In the genomic region with DNA sequence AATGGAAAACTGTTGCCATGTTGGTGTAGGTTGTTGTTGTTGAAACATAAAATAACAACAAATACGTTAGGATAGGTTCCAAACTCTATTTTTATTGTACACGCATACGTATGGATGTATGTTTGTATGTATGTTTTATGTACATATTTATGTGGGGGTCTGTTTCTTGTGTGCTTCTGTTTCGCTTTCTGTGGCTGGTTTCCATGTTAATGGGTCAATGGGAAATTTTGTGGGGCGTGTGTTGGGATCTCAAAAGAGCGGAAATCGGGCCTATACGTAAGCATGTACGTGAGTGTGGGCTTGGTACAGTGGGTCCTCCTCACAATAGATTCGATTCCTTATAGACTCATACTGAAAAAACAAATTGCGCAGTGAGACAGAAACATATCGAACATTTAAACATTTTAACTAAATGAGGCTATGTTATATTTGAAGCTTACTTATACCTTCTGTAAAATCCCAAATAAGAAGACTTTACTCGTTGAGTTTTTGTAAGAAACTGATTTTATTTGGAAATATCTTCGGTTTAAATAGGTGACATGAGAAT, we compare ENCODE assay signal across 2 fruit fly cellular contexts.
A peak's percentile ranks its signal among the peaks of the same experiment; 100 is the strongest.
TF ChIP-seq lines count a peak whose summit lies in the region.

No protein-coding gene starts in this region.

- TF ChIP-seq CTCF in whole organism, embryonic (GFP tag; optimal IDR thresholded peaks at IDR 0.05; lab: Kevin White, UChicago), result no peak

TF ChIP-seq in whole organism, embryonic, 481 proteins besides CTCF, POLR2A, EP300 and RAD21:
- 0 out of 2 replicates have a peak, but pooled peaks have one; percentile 2 for TF ChIP-seq CG16779 (GFP tag; IDR thresholded peaks at IDR 0.05; lab: Robert Waterston, UW)
- no peak for TF ChIP-seq btn (GFP tag; optimal IDR thresholded peaks at IDR 0.05; lab: Kevin White, UChicago)
- TF ChIP-seq Hmr (GFP tag; optimal IDR thresholded peaks at IDR 0.05; lab: Kevin White, UChicago), result no peak
- peak; percentile 40; the same call in 1 of the 3 replicates for TF ChIP-seq sr (GFP tag; IDR thresholded peaks at IDR 0.05; lab: Robert Waterston, UW)
- 0 out of 2 replicates have a peak, but pooled peaks have one; percentile 11 for TF ChIP-seq slbo (GFP tag; IDR thresholded peaks at IDR 0.05; lab: Robert Waterston, UW)
- peak; percentile 9; the same call in 1 of the 3 replicates for TF ChIP-seq ken (GFP tag; IDR thresholded peaks at IDR 0.05; lab: Robert Waterston, UW)
- TF ChIP-seq abd-A (tag; optimal IDR thresholded peaks at IDR 0.05; lab: Kevin White, UChicago), result peak; percentile 75
- TF ChIP-seq CG6813 (GFP tag; optimal IDR thresholded peaks at IDR 0.05; lab: Kevin White, UChicago), result peak; percentile 39
- TF ChIP-seq CG11247 (GFP tag; IDR thresholded peaks at IDR 0.05; lab: Robert Waterston, UW), result peak; percentile 27; the same call in 1 of the 2 replicates
- TF ChIP-seq ATbp (GFP tag; optimal IDR thresholded peaks at IDR 0.05; lab: Kevin White, UChicago), result peak; percentile 45
- 0 out of 3 replicates have a peak, but pooled peaks have one; percentile 15 for TF ChIP-seq row (GFP tag; IDR thresholded peaks at IDR 0.05; lab: Robert Waterston, UW)
- TF ChIP-seq CG8290 (GFP tag; optimal IDR thresholded peaks at IDR 0.05; lab: Kevin White, UChicago), result no peak
- peak in 1 of 2 experiments; percentile 51 for TF ChIP-seq CG8290 (tag; optimal IDR thresholded peaks at IDR 0.05; lab: Kevin White, UChicago)
- TF ChIP-seq sug (tag; optimal IDR thresholded peaks at IDR 0.05; lab: Kevin White, UChicago), result peak; percentile 18
- no peak for TF ChIP-seq insv (GFP tag; optimal IDR thresholded peaks at IDR 0.05; lab: Kevin White, UChicago)
- TF ChIP-seq CG11504 (tag; optimal IDR thresholded peaks at IDR 0.05; lab: Kevin White, UChicago), result no peak
- peak; percentile 7; the same call in 1 of the 2 replicates for TF ChIP-seq ttk (GFP tag; IDR thresholded peaks at IDR 0.05; lab: Robert Waterston, UW)
- TF ChIP-seq ase (GFP tag; IDR thresholded peaks at IDR 0.05; lab: Robert Waterston, UW), result peak; percentile 15; the same call in 1 of the 3 replicates
- TF ChIP-seq H2.0 (GFP tag; IDR thresholded peaks at IDR 0.05; lab: Robert Waterston, UW), result peak; percentile 10; the same call in 1 of the 2 replicates
- TF ChIP-seq CG9727 (GFP tag; optimal IDR thresholded peaks at IDR 0.05; lab: Kevin White, UChicago), result no peak
- TF ChIP-seq CG17912 (GFP tag; optimal IDR thresholded peaks at IDR 0.05; lab: Kevin White, UChicago), result peak; percentile 3
- peak; percentile 23 for TF ChIP-seq CG13894 (tag; optimal IDR thresholded peaks at IDR 0.05; lab: Kevin White, UChicago)
- TF ChIP-seq grn (GFP tag; optimal IDR thresholded peaks at IDR 0.05; lab: Kevin White, UChicago), result peak; percentile 21
- TF ChIP-seq Ptx1 (GFP tag; IDR thresholded peaks at IDR 0.05; lab: Robert Waterston, UW), result 0 out of 2 replicates have a peak, but pooled peaks have one; percentile 4
- 0 out of 2 replicates have a peak, but pooled peaks have one; percentile 5 for TF ChIP-seq HLH3B (GFP tag; IDR thresholded peaks at IDR 0.05; lab: Robert Waterston, UW)
- TF ChIP-seq CG15514 (GFP tag; optimal IDR thresholded peaks at IDR 0.05; lab: Kevin White, UChicago), result peak; percentile 4
- TF ChIP-seq CG1024 (GFP tag; IDR thresholded peaks at IDR 0.05; lab: Robert Waterston, UW), result 0 out of 2 replicates have a peak, but pooled peaks have one; percentile 4
- TF ChIP-seq NFAT (GFP tag; IDR thresholded peaks at IDR 0.05; lab: Robert Waterston, UW), result 0 out of 2 replicates have a peak, but pooled peaks have one; percentile 20
- peak; percentile 34 for TF ChIP-seq exex (tag; optimal IDR thresholded peaks at IDR 0.05; lab: Kevin White, UChicago)
- no peak for TF ChIP-seq CG3065 (GFP tag; optimal IDR thresholded peaks at IDR 0.05; lab: Kevin White, UChicago)
- peak; percentile 32 for TF ChIP-seq kni (GFP tag; optimal IDR thresholded peaks at IDR 0.05; lab: Kevin White, UChicago)
- TF ChIP-seq grau (tag; optimal IDR thresholded peaks at IDR 0.05; lab: Kevin White, UChicago), result peak; percentile 68
- no peak for TF ChIP-seq H15 (GFP tag; IDR thresholded peaks at IDR 0.05; lab: Robert Waterston, UW)
- TF ChIP-seq so (GFP tag; IDR thresholded peaks at IDR 0.05; lab: Robert Waterston, UW), result 0 out of 3 replicates have a peak, but pooled peaks have one; percentile 49
- peak; percentile 7 for TF ChIP-seq CG11723 (GFP tag; optimal IDR thresholded peaks at IDR 0.05; lab: Kevin White, UChicago)
- peak; percentile 86 for TF ChIP-seq scrt (GFP tag; optimal IDR thresholded peaks at IDR 0.05; lab: Kevin White, UChicago)

TF ChIP-seq in whole organism, prepupa, 60 proteins besides CTCF, POLR2A, EP300 and RAD21:
- peak; percentile 55 for TF ChIP-seq fkh (GFP tag; optimal IDR thresholded peaks at IDR 0.05; lab: Kevin White, UChicago)
- TF ChIP-seq dac (GFP tag; optimal IDR thresholded peaks at IDR 0.05; lab: Kevin White, UChicago), result no peak
TF ChIP-seq in whole organism, prepupa: peak in this region for 1.
